Fruit fly (Drosophila melanogaster): ENCODE measurements around the gene nab.

nab gene

DNA sequence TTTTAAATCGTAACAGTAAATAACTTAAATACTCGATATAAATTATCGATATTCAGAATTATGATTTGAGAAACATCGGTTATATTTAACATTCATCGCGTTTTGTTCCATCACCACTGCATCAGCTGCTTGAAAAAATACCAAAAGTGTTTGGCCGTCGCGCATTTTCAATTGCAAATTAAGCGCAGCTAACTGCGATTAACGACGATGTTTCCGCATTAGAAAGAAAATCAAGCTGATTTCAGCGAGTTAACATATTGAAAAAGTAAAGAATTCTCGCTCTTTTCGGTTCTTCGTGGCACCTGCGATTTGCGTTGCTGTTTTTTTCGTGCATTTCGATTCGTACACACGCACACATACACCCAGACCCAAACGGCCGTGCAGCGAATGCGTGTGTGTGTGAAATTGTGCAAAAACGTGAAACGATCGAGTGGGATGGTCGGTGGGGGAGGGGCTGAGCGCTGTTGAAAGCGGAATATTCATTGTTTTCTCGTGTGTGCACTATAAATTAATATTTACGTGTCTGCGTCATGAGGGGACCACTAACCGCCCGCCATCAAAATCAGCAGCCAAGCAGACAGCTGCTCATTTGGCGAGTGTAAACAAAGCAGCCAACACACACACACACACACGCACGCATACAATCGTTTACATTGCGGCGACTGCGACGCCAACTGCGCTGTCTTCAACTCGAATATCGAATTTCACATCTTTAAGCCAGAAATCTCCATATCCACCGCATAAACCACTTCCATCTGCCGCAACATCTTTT is 52.5 kb downstream of the nab start, which contains the start of gene Ack (continued):
- no peak for TF ChIP-seq CG7357 (GFP tag; IDR thresholded peaks at IDR 0.05)
- TF ChIP-seq BtbVII (GFP tag; optimal IDR thresholded peaks at IDR 0.05): no peak
- TF ChIP-seq CG14710 (tag; optimal IDR thresholded peaks at IDR 0.05): peak; percentile 80
- no peak for TF ChIP-seq Sry-β (GFP tag; optimal IDR thresholded peaks at IDR 0.05)
- no peak for TF ChIP-seq sob (GFP tag; IDR thresholded peaks at IDR 0.05)
- TF ChIP-seq Dll (GFP tag; IDR thresholded peaks at IDR 0.05; ENCODE audit: partially characterized antibody): peak; percentile 90
- no peak for TF ChIP-seq CG1233 (GFP tag; optimal IDR thresholded peaks at IDR 0.05)
- TF ChIP-seq sna (GFP tag; IDR thresholded peaks at IDR 0.05; ENCODE audit: partially characterized antibody): peak; percentile 64
- TF ChIP-seq CG4424 (GFP tag; optimal IDR thresholded peaks at IDR 0.05): no peak
- TF ChIP-seq CG2875 (GFP tag; optimal IDR thresholded peaks at IDR 0.05): no peak
- no peak for TF ChIP-seq CG7372 (GFP tag; IDR thresholded peaks at IDR 0.05)
- no peak for TF ChIP-seq CG6654 (GFP tag; optimal IDR thresholded peaks at IDR 0.05)
- 0 out of 3 replicates have a peak, but pooled peaks have one; percentile 46 for TF ChIP-seq CG34422 (GFP tag; IDR thresholded peaks at IDR 0.05)
- TF ChIP-seq al (GFP tag; IDR thresholded peaks at IDR 0.05): no peak
- TF ChIP-seq CG2712 (tag; optimal IDR thresholded peaks at IDR 0.05): no peak
- no peak for TF ChIP-seq CG11696 (GFP tag; IDR thresholded peaks at IDR 0.05)
- no peak for TF ChIP-seq CG7839 (tag; optimal IDR thresholded peaks at IDR 0.05)
- no peak for TF ChIP-seq CG8765 (GFP tag; IDR thresholded peaks at IDR 0.05)
- no peak for TF ChIP-seq Nf-YC (tag; optimal IDR thresholded peaks at IDR 0.05)
- TF ChIP-seq CG14014 (GFP tag; IDR thresholded peaks at IDR 0.05): no peak
- no peak for TF ChIP-seq Oli (tag; optimal IDR thresholded peaks at IDR 0.05)
- no peak for TF ChIP-seq Pdp1 (GFP tag; optimal IDR thresholded peaks at IDR 0.05)
- TF ChIP-seq Fer1 (GFP tag; optimal IDR thresholded peaks at IDR 0.05): peak; percentile 28
- no peak for TF ChIP-seq CG8944 (GFP tag; optimal IDR thresholded peaks at IDR 0.05)
- TF ChIP-seq sd (tag; optimal IDR thresholded peaks at IDR 0.05): peak; percentile 24
- no peak for TF ChIP-seq tll (GFP tag; optimal IDR thresholded peaks at IDR 0.05)
- peak; percentile 85 for TF ChIP-seq Scr (GFP tag; IDR thresholded peaks at IDR 0.05; ENCODE audit: partially characterized antibody)
- peak; percentile 82 for TF ChIP-seq Opbp (GFP tag; IDR thresholded peaks at IDR 0.05; ENCODE audit: partially characterized antibody)
- no peak for TF ChIP-seq wor (GFP tag; IDR thresholded peaks at IDR 0.05)
- TF ChIP-seq pho (GFP tag; optimal IDR thresholded peaks at IDR 0.05): no peak
- no peak for TF ChIP-seq HLH54F (GFP tag; optimal IDR thresholded peaks at IDR 0.05)
- TF ChIP-seq sr (GFP tag; IDR thresholded peaks at IDR 0.05): peak; percentile 40; the same call in 1 of the 3 replicates
- no peak for TF ChIP-seq Neu2 (GFP tag; optimal IDR thresholded peaks at IDR 0.05; ENCODE audit: borderline replicate concordance)
- no peak for TF ChIP-seq Mad (GFP tag; optimal IDR thresholded peaks at IDR 0.05)
- no peak for TF ChIP-seq CG1832 (GFP tag; optimal IDR thresholded peaks at IDR 0.05)
- no peak for TF ChIP-seq CG11398 (GFP tag; optimal IDR thresholded peaks at IDR 0.05)
- TF ChIP-seq Hr51 (GFP tag; optimal IDR thresholded peaks at IDR 0.05): no peak
- TF ChIP-seq NC2β (GFP tag; optimal IDR thresholded peaks at IDR 0.05): no peak
- TF ChIP-seq CG4404 (GFP tag; IDR thresholded peaks at IDR 0.05): no peak
- TF ChIP-seq zf30C (GFP tag; optimal IDR thresholded peaks at IDR 0.05): no peak
- no peak for TF ChIP-seq fru (optimal IDR thresholded peaks at IDR 0.05)
- TF ChIP-seq fd3F (GFP tag; optimal IDR thresholded peaks at IDR 0.05): no peak
- no peak for TF ChIP-seq corto (GFP tag; optimal IDR thresholded peaks at IDR 0.05)
- TF ChIP-seq CG32767 (GFP tag; IDR thresholded peaks at IDR 0.05): 0 out of 2 replicates have a peak, but pooled peaks have one; percentile 34
- peak; percentile 42 for TF ChIP-seq CG1603 (tag; optimal IDR thresholded peaks at IDR 0.05)
- TF ChIP-seq bigmax (GFP tag; optimal IDR thresholded peaks at IDR 0.05): no peak
- no peak for TF ChIP-seq dm (GFP tag; optimal IDR thresholded peaks at IDR 0.05)
- TF ChIP-seq caup (GFP tag; optimal IDR thresholded peaks at IDR 0.05; ENCODE audit: severe bottlenecking): no peak
- TF ChIP-seq gfzf (GFP tag; optimal IDR thresholded peaks at IDR 0.05): peak; percentile 46

Measured in whole organism, embryonic.